Worm (Caenorhabditis elegans): ENCODE results near the gene C25F6.1.

DNA sequence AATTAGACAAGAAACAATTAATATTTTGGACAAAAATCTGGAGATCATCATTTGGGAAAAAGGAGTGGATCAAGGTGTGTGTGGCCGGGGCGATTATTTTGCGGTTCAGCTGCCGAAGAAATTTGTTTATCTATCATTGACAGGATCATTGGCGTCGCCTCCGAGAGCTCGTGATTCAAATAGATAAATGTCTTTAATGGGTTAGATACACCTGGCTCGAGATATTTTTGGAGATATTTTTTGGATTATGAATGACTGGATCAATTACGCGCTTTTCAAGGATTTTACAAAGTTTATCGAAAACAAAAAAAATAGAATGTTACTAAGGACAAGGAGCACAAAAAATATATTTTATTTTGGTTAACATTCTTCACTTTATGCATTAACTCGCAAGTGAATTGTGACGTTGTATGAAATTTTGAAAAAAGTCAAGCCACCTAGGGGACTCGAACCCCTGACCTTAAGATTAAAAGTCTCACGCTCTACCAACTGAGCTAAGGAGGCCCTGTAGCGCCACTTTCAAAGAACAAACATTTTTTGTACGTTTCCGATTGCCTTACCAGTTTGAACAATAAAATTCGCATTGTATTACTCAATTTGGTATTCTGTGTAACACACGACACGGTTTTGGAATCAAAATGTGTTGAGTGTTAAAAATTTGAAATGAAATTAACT, 35.4 kb upstream of the C25F6.1 start, which contains the start of gene C25F6.6:
- TF ChIP-seq unc-62 (GFP tag; optimal IDR thresholded peaks at IDR 0.05) (no peak), F57A8.1 (GFP tag; optimal IDR thresholded peaks at IDR 0.05) (no peak), snpc-4 (GFP tag; optimal IDR thresholded peaks at IDR 0.05) (peak; percentile 66), snpc-4 (tag; optimal IDR thresholded peaks at IDR 0.05) (peak in 3 of 4 experiments; percentile 9 to 78 (median 17))

All from whole organism, young adult.